Fruit fly (Drosophila melanogaster): ENCODE results near the gene wts.
A peak's percentile ranks its signal among the peaks of the same experiment; 100 is the strongest.

Gene wts

DNA sequence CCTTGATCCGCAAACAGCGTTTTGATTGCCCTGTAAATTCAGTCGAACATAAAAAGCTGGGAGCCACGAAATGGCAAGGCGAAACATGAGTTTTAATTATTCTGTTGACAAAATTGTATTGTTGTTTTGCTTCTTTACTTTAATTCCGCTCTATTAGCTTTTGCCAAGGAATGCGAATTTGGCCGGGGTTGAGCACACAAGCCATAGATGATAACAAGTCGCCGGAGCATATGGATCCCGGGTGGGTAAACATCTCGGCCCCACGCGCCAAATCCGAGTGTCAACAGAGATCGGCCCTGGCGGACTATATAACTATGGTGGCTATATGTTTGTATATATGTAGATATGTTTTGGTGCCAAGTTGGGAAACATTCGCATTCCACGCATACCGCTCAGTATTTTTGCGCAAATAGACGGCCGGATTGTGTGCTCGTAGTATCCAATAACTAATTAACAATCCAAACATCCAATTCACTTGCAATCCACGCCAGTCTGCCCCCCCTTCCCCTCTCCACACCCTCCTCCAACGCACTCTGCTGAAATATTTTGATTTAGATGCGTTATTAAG, 4.2 kb downstream of the wts start (continued):
- TF ChIP-seq Adf1 (GFP tag; IDR thresholded peaks at IDR 0.05) = no peak
- TF ChIP-seq zen (tag; optimal IDR thresholded peaks at IDR 0.05) = no peak
- no peak for TF ChIP-seq sisA (GFP tag; IDR thresholded peaks at IDR 0.05)
- TF ChIP-seq gsb-n (tag; optimal IDR thresholded peaks at IDR 0.05) = no peak
- no peak for TF ChIP-seq otp (GFP tag; IDR thresholded peaks at IDR 0.05)
- TF ChIP-seq bab2 (GFP tag; optimal IDR thresholded peaks at IDR 0.05) = no peak
- TF ChIP-seq CG31365 (tag; optimal IDR thresholded peaks at IDR 0.05) = no peak
- TF ChIP-seq CG6854 (GFP tag; optimal IDR thresholded peaks at IDR 0.05) = peak; percentile 40
- TF ChIP-seq CG7745 (tag; optimal IDR thresholded peaks at IDR 0.05) = no peak
- TF ChIP-seq ara (GFP tag; IDR thresholded peaks at IDR 0.05) = no peak
- TF ChIP-seq fd3F (GFP tag; optimal IDR thresholded peaks at IDR 0.05) = peak; percentile 42
- TF ChIP-seq aop (GFP tag; IDR thresholded peaks at IDR 0.05) = no peak
- TF ChIP-seq CG6689 (GFP tag; IDR thresholded peaks at IDR 0.05) = no peak
- TF ChIP-seq CG3281 (GFP tag; optimal IDR thresholded peaks at IDR 0.05) = peak; percentile 42
- TF ChIP-seq Hr3 (GFP tag; optimal IDR thresholded peaks at IDR 0.05) = no peak
- TF ChIP-seq wor (GFP tag; IDR thresholded peaks at IDR 0.05) = no peak
- peak; percentile 3 for TF ChIP-seq CG3995 (GFP tag; optimal IDR thresholded peaks at IDR 0.05)
- TF ChIP-seq Myb (GFP tag; optimal IDR thresholded peaks at IDR 0.05) = peak; percentile 9
- TF ChIP-seq B-H1 (GFP tag; IDR thresholded peaks at IDR 0.05) = no peak
- TF ChIP-seq E2f2 (GFP tag; IDR thresholded peaks at IDR 0.05) = no peak
- no peak for TF ChIP-seq CG10654 (GFP tag; optimal IDR thresholded peaks at IDR 0.05)
- TF ChIP-seq CG13624 (GFP tag; optimal IDR thresholded peaks at IDR 0.05) = peak; percentile 23
- TF ChIP-seq Dip3 (GFP tag; optimal IDR thresholded peaks at IDR 0.05) = peak; percentile 8
- peak; percentile 62 for TF ChIP-seq caup (GFP tag; optimal IDR thresholded peaks at IDR 0.05; ENCODE audit: severe bottlenecking)
- TF ChIP-seq knrl (GFP tag; IDR thresholded peaks at IDR 0.05; ENCODE audit: partially characterized antibody) = no peak
- peak; percentile 50 for TF ChIP-seq mirr (GFP tag; optimal IDR thresholded peaks at IDR 0.05)
- peak in 1 of 2 experiments; percentile 21 for TF ChIP-seq Pdp1 (GFP tag; optimal IDR thresholded peaks at IDR 0.05)
- no peak for TF ChIP-seq sens-2 (GFP tag; IDR thresholded peaks at IDR 0.05)
- TF ChIP-seq tll (GFP tag; optimal IDR thresholded peaks at IDR 0.05) = no peak
- TF ChIP-seq Xrp1 (GFP tag; IDR thresholded peaks at IDR 0.05) = no peak
- peak; percentile 55 for TF ChIP-seq B-H2 (GFP tag; optimal IDR thresholded peaks at IDR 0.05)
- TF ChIP-seq mam (GFP tag; optimal IDR thresholded peaks at IDR 0.05) = peak; percentile 3
- no peak for TF ChIP-seq hb (GFP tag; IDR thresholded peaks at IDR 0.05; ENCODE audit: partially characterized antibody)
- peak; percentile 7 for TF ChIP-seq Hey (tag; optimal IDR thresholded peaks at IDR 0.05)
- peak; percentile 70 for TF ChIP-seq sens (GFP tag)
- no peak for TF ChIP-seq CG1024 (GFP tag; IDR thresholded peaks at IDR 0.05)
- TF ChIP-seq CG4360 (GFP tag; IDR thresholded peaks at IDR 0.05) = no peak
- TF ChIP-seq CG7271 (tag; optimal IDR thresholded peaks at IDR 0.05) = no peak
- peak; percentile 7 for TF ChIP-seq CG9727 (GFP tag; optimal IDR thresholded peaks at IDR 0.05)
- peak; percentile 30; the same call in 1 of the 2 replicates for TF ChIP-seq sob (GFP tag; IDR thresholded peaks at IDR 0.05)
- no peak for TF ChIP-seq CG30403 (GFP tag; optimal IDR thresholded peaks at IDR 0.05)
- no peak for TF ChIP-seq CG9609 (GFP tag; optimal IDR thresholded peaks at IDR 0.05)
- TF ChIP-seq trh (GFP tag; optimal IDR thresholded peaks at IDR 0.05) = no peak
- TF ChIP-seq gem (tag; optimal IDR thresholded peaks at IDR 0.05) = peak; percentile 25
- TF ChIP-seq pnt (GFP tag; optimal IDR thresholded peaks at IDR 0.05) = no peak
- no peak for TF ChIP-seq HLH3B (GFP tag; IDR thresholded peaks at IDR 0.05)
- peak; percentile 83 for TF ChIP-seq Hmr (GFP tag; optimal IDR thresholded peaks at IDR 0.05)
- peak; percentile 9 for TF ChIP-seq CG12744 (GFP tag; optimal IDR thresholded peaks at IDR 0.05)
- TF ChIP-seq CoRest (tag; optimal IDR thresholded peaks at IDR 0.05) = no peak
- peak; percentile 7 for TF ChIP-seq unpg (GFP tag; optimal IDR thresholded peaks at IDR 0.05)
- TF ChIP-seq sd (tag; optimal IDR thresholded peaks at IDR 0.05) = peak; percentile 97

Measured in whole organism, embryonic.